Worm (Caenorhabditis elegans): Measurements from ENCODE around the gene nbs-1.
"Not testable (repeated sequence)": the region's sequence is repeated elsewhere in the genome, so short reads cannot be mapped to it uniquely, and the experiment has no call there.

nbs-1 gene

ce11 chrII:11126312-11127000 lies 30.2 kb upstream of the nbs-1 start, which contains the start of the genes rps-9 and lsm-1 (continued):
- TF ChIP-seq tbx-2 (tag; optimal IDR thresholded peaks at IDR 0.05) (peak; percentile 48), elt-3 (tag; optimal IDR thresholded peaks at IDR 0.05) (peak in 1 of 6 experiments; percentile 37), ztf-11 (tag; optimal IDR thresholded peaks at IDR 0.05) (no peak), tlp-1 (tag; optimal IDR thresholded peaks at IDR 0.05) (no peak), hpl-2 (GFP tag; optimal IDR thresholded peaks at IDR 0.05) (no peak), lir-3 (tag; optimal IDR thresholded peaks at IDR 0.05; ENCODE audit: poor library complexity) (peak; percentile 26), snpc-4 (tag; optimal IDR thresholded peaks at IDR 0.05) (peak; percentile 38), egl-27 (tag; optimal IDR thresholded peaks at IDR 0.05) (no peak), lin-35 (GFP tag; optimal IDR thresholded peaks at IDR 0.05) (peak; percentile 84 to 87), skn-1 (tag; optimal IDR thresholded peaks at IDR 0.05) (peak; percentile 86), dsc-1 (tag; optimal IDR thresholded peaks at IDR 0.05) (peak; percentile 38), efl-3 (GFP tag; optimal IDR thresholded peaks at IDR 0.05) (no peak), unc-62 (GFP tag; optimal IDR thresholded peaks at IDR 0.05) (no peak), ceh-82 (tag; optimal IDR thresholded peaks at IDR 0.05) (peak; percentile 43 to 84 (median 63)), unc-30 (tag; optimal IDR thresholded peaks at IDR 0.05) (no peak), isw-1 (GFP tag; IDR thresholded peaks at IDR 0.05) (peak; percentile 76), swsn-7 (tag; optimal IDR thresholded peaks at IDR 0.05) (peak; percentile 68), mdl-1 (tag; optimal IDR thresholded peaks at IDR 0.05) (peak in 1 of 2 experiments; percentile 8), grh-1 (GFP tag; IDR thresholded peaks at IDR 0.05) (no peak), irx-1 (tag; optimal IDR thresholded peaks at IDR 0.05) (no peak), egl-13 (tag; optimal IDR thresholded peaks at IDR 0.05) (no peak), ztf-4 (tag; optimal IDR thresholded peaks at IDR 0.05) (no peak), unc-86 (tag; optimal IDR thresholded peaks at IDR 0.05) (peak; percentile 22), unc-130 (tag; optimal IDR thresholded peaks at IDR 0.05) (peak; percentile 33), lsy-2 (tag; optimal IDR thresholded peaks at IDR 0.05) (peak; percentile 94 to 98), nhr-77 (tag; optimal IDR thresholded peaks at IDR 0.05) (peak; percentile 58), snu-23 (GFP tag; optimal IDR thresholded peaks at IDR 0.05) (peak; percentile 67), lin-14 (GFP tag; optimal IDR thresholded peaks at IDR 0.05) (peak; percentile 77), nhr-47 (tag; optimal IDR thresholded peaks at IDR 0.05) (peak; percentile 65), pqm-1 (tag; optimal IDR thresholded peaks at IDR 0.05) (no peak), nhr-20 (tag; optimal IDR thresholded peaks at IDR 0.05) (peak; percentile 63), F16B12.6 (tag; optimal IDR thresholded peaks at IDR 0.05) (peak; percentile 46), C16A3.4 (tag; optimal IDR thresholded peaks at IDR 0.05) (peak; percentile 75), Y116A8C.19 (tag; optimal IDR thresholded peaks at IDR 0.05; ENCODE audit: borderline replicate concordance) (no peak), lin-15B (tag; optimal IDR thresholded peaks at IDR 0.05) (peak; percentile 10)

DNA sequence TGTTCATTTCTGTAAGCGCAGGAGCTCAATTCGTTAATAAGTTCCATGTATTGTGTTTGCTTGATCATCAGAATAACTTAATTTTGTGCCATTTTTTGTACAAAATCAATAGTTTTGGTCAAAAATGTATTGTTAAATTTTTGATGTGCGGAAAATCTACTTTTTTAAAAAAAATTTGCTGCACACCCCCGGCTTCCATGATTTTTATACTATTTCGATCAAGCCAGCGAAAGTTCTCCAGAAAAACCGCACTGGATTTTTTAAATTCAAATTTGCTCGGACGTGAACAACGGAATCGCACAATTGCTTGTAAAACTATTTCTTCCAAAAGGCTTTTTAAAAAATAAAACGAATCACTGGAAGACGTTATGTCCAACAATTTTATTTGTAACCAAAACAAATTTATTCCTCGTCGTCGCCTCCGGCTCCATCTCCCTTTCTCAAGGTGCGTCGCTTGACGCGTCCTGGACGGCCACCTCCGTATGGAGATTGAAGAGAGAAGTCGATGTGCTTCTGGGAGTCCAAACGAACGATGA lies 28.8 kb upstream of the nbs-1 start:
- TF ChIP-seq lsy-2 (tag; optimal IDR thresholded peaks at IDR 0.05) = peak in 1 of 2 experiments; percentile 49
- no peak for TF ChIP-seq efl-1 (optimal IDR thresholded peaks at IDR 0.05)
- TF ChIP-seq efl-1 (GFP tag; optimal IDR thresholded peaks at IDR 0.05 in 1 of 2) = peak in 1 of 2 experiments; percentile 25
- TF ChIP-seq lin-39 (tag; optimal IDR thresholded peaks at IDR 0.05) = no peak

- TF ChIP-seq C04F5.9, blmp-1, nhr-77 (tag; optimal IDR thresholded peaks at IDR 0.05): not testable (repeated sequence)
Observed at ce11 chrII:11121800-11122199, 25.5 kb upstream of the nbs-1 start, which contains the start of gene W10C6.2. TSS of gene W10C6.2 (minus strand) at chrII:11121900.
